Worm (Caenorhabditis elegans): ENCODE measurements around the gene F47E1.20.

The F47E1.20 gene

ce11 chrX:9091380-9091779, 42.6 kb downstream of the F47E1.20 start:
- TF ChIP-seq hlh-8 (tag; optimal IDR thresholded peaks at IDR 0.05) (no peak), gmeb-2 (tag; optimal IDR thresholded peaks at IDR 0.05) (peak; percentile 30), ceh-30 (tag; optimal IDR thresholded peaks at IDR 0.05) (no peak), rnt-1 (tag; optimal IDR thresholded peaks at IDR 0.05) (no peak), pag-3 (tag; optimal IDR thresholded peaks at IDR 0.05; ENCODE audit: borderline replicate concordance) (no peak), fkh-6 (tag; optimal IDR thresholded peaks at IDR 0.05) (no peak), fax-1 (tag; optimal IDR thresholded peaks at IDR 0.05) (peak; percentile 13), nfya-1 (tag; optimal IDR thresholded peaks at IDR 0.05) (peak; percentile 23), ztf-16 (tag; optimal IDR thresholded peaks at IDR 0.05) (peak; percentile 4), mec-3 (tag; optimal IDR thresholded peaks at IDR 0.05; ENCODE audit: borderline replicate concordance) (no peak), unc-86 (tag; optimal IDR thresholded peaks at IDR 0.05) (peak; percentile 8), ceh-45 (GFP tag; IDR thresholded peaks at IDR 0.05) (peak; percentile 65; the same call in 1 of the 2 replicates), hlh-13 (GFP tag; optimal IDR thresholded peaks at IDR 0.05) (no peak), nhr-232 (tag; optimal IDR thresholded peaks at IDR 0.05) (peak; percentile 45), pat-9 (tag; optimal IDR thresholded peaks at IDR 0.05) (peak; percentile 36), ceh-18 (tag; optimal IDR thresholded peaks at IDR 0.05) (peak; percentile 19), C38D4.7 (GFP tag; optimal IDR thresholded peaks at IDR 0.05) (peak; percentile 21), odd-2 (tag; optimal IDR thresholded peaks at IDR 0.05) (no peak), K09A11.1 (tag; optimal IDR thresholded peaks at IDR 0.05; ENCODE audit: insufficient read depth) (no peak), ets-4 (tag; optimal IDR thresholded peaks at IDR 0.05) (no peak), sox-4 (tag; optimal IDR thresholded peaks at IDR 0.05) (peak; percentile 22), che-1 (tag; optimal IDR thresholded peaks at IDR 0.05) (peak; percentile 24), lin-11 (tag; optimal IDR thresholded peaks at IDR 0.05) (peak; percentile 34), T23F11.4 (GFP tag; optimal IDR thresholded peaks at IDR 0.05) (peak; percentile 14), unc-3 (GFP tag; conservative IDR thresholded peaks at IDR 0.05) (peak; percentile 56; the same call in 1 of the 2 replicates), unc-3 (tag; optimal IDR thresholded peaks at IDR 0.05) (no peak), pax-1 (tag; optimal IDR thresholded peaks at IDR 0.05) (no peak), madf-2 (tag; optimal IDR thresholded peaks at IDR 0.05) (peak; percentile 3), ttx-3 (tag; optimal IDR thresholded peaks at IDR 0.05) (no peak), elt-2 (tag; optimal IDR thresholded peaks at IDR 0.05) (peak; percentile 27), ceh-31 (tag; optimal IDR thresholded peaks at IDR 0.05) (no peak), sdc-2 (tag; optimal IDR thresholded peaks at IDR 0.05) (peak; percentile 45), lim-6 (tag; optimal IDR thresholded peaks at IDR 0.05) (no peak), pha-2 (tag; optimal IDR thresholded peaks at IDR 0.05) (peak; percentile 9), elt-4 (tag; optimal IDR thresholded peaks at IDR 0.05) (no peak), ceh-6 (GFP tag; optimal IDR thresholded peaks at IDR 0.05) (peak; percentile 34), C08G9.2 (tag; optimal IDR thresholded peaks at IDR 0.05) (peak; percentile 44), syd-9 (tag; optimal IDR thresholded peaks at IDR 0.05) (no peak)

- TF ChIP-seq ceh-34 (tag; optimal IDR thresholded peaks at IDR 0.05) (no peak), hlh-13 (GFP tag; optimal IDR thresholded peaks at IDR 0.05) (no peak), unc-55 (GFP tag; optimal IDR thresholded peaks at IDR 0.05) (no peak), pha-4 (tag; optimal IDR thresholded peaks at IDR 0.05) (no peak), zip-5 (tag; optimal IDR thresholded peaks at IDR 0.05) (no peak), madf-2 (tag; optimal IDR thresholded peaks at IDR 0.05) (no peak), ref-2 (tag; optimal IDR thresholded peaks at IDR 0.05) (no peak), ceh-18 (tag; optimal IDR thresholded peaks at IDR 0.05) (no peak), tbx-7 (tag; optimal IDR thresholded peaks at IDR 0.05) (no peak), hlh-15 (tag; optimal IDR thresholded peaks at IDR 0.05) (no peak), unc-3 (GFP tag; conservative IDR thresholded peaks at IDR 0.05) (no peak), unc-3 (tag; optimal IDR thresholded peaks at IDR 0.05) (no peak), nhr-232 (tag; optimal IDR thresholded peaks at IDR 0.05) (no peak)
These were observed 43.1 kb downstream of the F47E1.20 start for ce11 chrX:9091873-9092272.

Measured in whole organism, late embryonic.